Fruit fly (Drosophila melanogaster): ENCODE data around the gene CG14304.

The CG14304 gene

DNA sequence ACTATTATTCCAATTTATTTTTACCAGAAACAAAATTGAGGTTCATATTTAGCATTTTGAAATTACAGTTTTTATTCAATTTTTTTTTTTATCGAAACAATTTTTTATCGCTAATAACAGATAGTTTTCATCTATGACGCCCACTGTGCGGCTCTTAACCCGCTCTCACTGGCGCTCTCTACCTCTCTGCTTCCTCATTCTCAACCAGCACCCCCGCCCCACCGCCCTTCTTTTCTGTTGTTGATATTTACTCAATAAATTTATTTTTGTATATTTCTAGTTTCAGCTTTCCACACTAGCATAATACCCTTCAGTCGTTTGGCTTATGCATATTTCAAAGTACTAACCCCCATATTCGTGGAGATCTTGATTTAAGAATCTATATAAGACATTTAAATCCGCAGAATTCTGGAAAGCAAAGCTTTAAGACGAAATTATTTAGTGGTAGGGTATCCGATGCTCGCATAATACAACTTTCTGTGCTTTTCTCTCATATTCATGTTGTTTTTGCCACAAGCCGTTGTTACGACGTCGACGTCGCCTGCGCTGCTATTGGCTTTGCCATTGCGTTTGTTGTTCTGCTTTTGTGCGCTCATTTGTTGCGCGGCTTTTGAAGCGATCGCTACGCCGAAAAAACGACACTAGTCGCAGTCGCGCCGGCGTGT, 37.1 kb downstream of the CG14304 start (continued):
- TF ChIP-seq chm (GFP tag; IDR thresholded peaks at IDR 0.05), result no peak; the same call in none of the 2 replicates
- peak; percentile 93 for TF ChIP-seq CG14667 (GFP tag; IDR thresholded peaks at IDR 0.05)
- peak; percentile 98 for TF ChIP-seq CG30403 (GFP tag; optimal IDR thresholded peaks at IDR 0.05)
- TF ChIP-seq CG5953 (GFP tag; IDR thresholded peaks at IDR 0.05), result peak; percentile 75
- TF ChIP-seq Dip2 (GFP tag; IDR thresholded peaks at IDR 0.05), result 0 out of 2 replicates have a peak, but pooled peaks have one; percentile 21
- TF ChIP-seq HmgD (GFP tag; optimal IDR thresholded peaks at IDR 0.05), result peak; percentile 94
- TF ChIP-seq gsb (GFP tag; IDR thresholded peaks at IDR 0.05), result peak; percentile 95
- peak; percentile 98 for TF ChIP-seq Asciz (GFP tag; optimal IDR thresholded peaks at IDR 0.05)
- peak; percentile 95 for TF ChIP-seq CG3838 (GFP tag; optimal IDR thresholded peaks at IDR 0.05)
- TF ChIP-seq CG18476 (GFP tag; optimal IDR thresholded peaks at IDR 0.05), result peak; percentile 96
- peak; percentile 97 for TF ChIP-seq Hmr (GFP tag; optimal IDR thresholded peaks at IDR 0.05)
- TF ChIP-seq org-1 (GFP tag; optimal IDR thresholded peaks at IDR 0.05), result peak; percentile 97
- TF ChIP-seq Hand (GFP tag; optimal IDR thresholded peaks at IDR 0.05), result peak; percentile 80
- peak; percentile 93 for TF ChIP-seq slp2 (GFP tag; optimal IDR thresholded peaks at IDR 0.05)
- TF ChIP-seq toy (GFP tag; IDR thresholded peaks at IDR 0.05), result peak; percentile 77
- peak; percentile 91 for TF ChIP-seq CG2889 (GFP tag; IDR thresholded peaks at IDR 0.05)
- peak; percentile 98 for TF ChIP-seq CG2875 (GFP tag; optimal IDR thresholded peaks at IDR 0.05)
- peak; percentile 93 for TF ChIP-seq ken (GFP tag; IDR thresholded peaks at IDR 0.05)
- TF ChIP-seq Oaz (GFP tag; IDR thresholded peaks at IDR 0.05), result peak; percentile 81
- TF ChIP-seq lilli (GFP tag; optimal IDR thresholded peaks at IDR 0.05), result peak; percentile 98
- TF ChIP-seq CG10979 (tag; optimal IDR thresholded peaks at IDR 0.05), result peak; percentile 97
- peak; percentile 89 for TF ChIP-seq CG15514 (GFP tag; optimal IDR thresholded peaks at IDR 0.05)
- peak; percentile 95 for TF ChIP-seq CG17568 (GFP tag; optimal IDR thresholded peaks at IDR 0.05)
- peak; percentile 96 for TF ChIP-seq CG11456 (GFP tag; IDR thresholded peaks at IDR 0.05)
- peak; percentile 83 for TF ChIP-seq sima (GFP tag; optimal IDR thresholded peaks at IDR 0.05)
- peak; percentile 97 for TF ChIP-seq Optix (GFP tag; IDR thresholded peaks at IDR 0.05)
- peak; percentile 96 for TF ChIP-seq Chrac-16 (GFP tag; optimal IDR thresholded peaks at IDR 0.05)
- peak; percentile 80 to 86 for TF ChIP-seq Trl (optimal IDR thresholded peaks at IDR 0.05)
- peak; percentile 98 for TF ChIP-seq Trl (GFP tag; optimal IDR thresholded peaks at IDR 0.05)
- peak; percentile 97 for TF ChIP-seq CG1602 (GFP tag; optimal IDR thresholded peaks at IDR 0.05)
- TF ChIP-seq CG1832 (GFP tag; optimal IDR thresholded peaks at IDR 0.05), result no peak
- TF ChIP-seq CG18262 (tag; optimal IDR thresholded peaks at IDR 0.05), result peak; percentile 99
- peak; percentile 97 for TF ChIP-seq cato (GFP tag; optimal IDR thresholded peaks at IDR 0.05; ENCODE audit: borderline replicate concordance)
- peak; percentile 75 for TF ChIP-seq CG4360 (GFP tag; IDR thresholded peaks at IDR 0.05)
- no peak for TF ChIP-seq Hr39 (optimal IDR thresholded peaks at IDR 0.05)
- peak; percentile 99 for TF ChIP-seq CG10543 (GFP tag; optimal IDR thresholded peaks at IDR 0.05)
- peak; percentile 76 for TF ChIP-seq CG7928 (GFP tag; optimal IDR thresholded peaks at IDR 0.05)
- TF ChIP-seq dmrt99B (tag; optimal IDR thresholded peaks at IDR 0.05), result peak; percentile 97
- peak; percentile 83 for TF ChIP-seq CG11696 (GFP tag; IDR thresholded peaks at IDR 0.05)
- peak; percentile 96 for TF ChIP-seq CG15269 (tag; optimal IDR thresholded peaks at IDR 0.05)
- TF ChIP-seq CG12071 (GFP tag; optimal IDR thresholded peaks at IDR 0.05), result peak; percentile 93
- peak; percentile 97 for TF ChIP-seq CHES-1-like (GFP tag; optimal IDR thresholded peaks at IDR 0.05)
- TF ChIP-seq CG7372 (GFP tag; IDR thresholded peaks at IDR 0.05), result peak; percentile 88
- TF ChIP-seq Mad (GFP tag; optimal IDR thresholded peaks at IDR 0.05), result peak; percentile 96
- peak; percentile 97 for TF ChIP-seq Atf-2 (GFP tag; optimal IDR thresholded peaks at IDR 0.05)
- peak; percentile 95 for TF ChIP-seq CG11695 (GFP tag; IDR thresholded peaks at IDR 0.05)
- TF ChIP-seq her (GFP tag; optimal IDR thresholded peaks at IDR 0.05), result peak; percentile 93
- TF ChIP-seq Bdp1 (GFP tag; optimal IDR thresholded peaks at IDR 0.05), result peak; percentile 92
- no peak for TF ChIP-seq zf30C (GFP tag; optimal IDR thresholded peaks at IDR 0.05)
- no peak for TF ChIP-seq CG16813 (GFP tag; IDR thresholded peaks at IDR 0.05; ENCODE audit: partially characterized antibody)
- TF ChIP-seq ash1 (GFP tag; optimal IDR thresholded peaks at IDR 0.05), result peak; percentile 88
